Worm (Caenorhabditis elegans): ENCODE results near the gene bigr-1.

The bigr-1 gene

ce11 chrII:11200234-11200755 is 18.8 kb downstream of the bigr-1 start:
- TF ChIP-seq W03F9.2 (tag; optimal IDR thresholded peaks at IDR 0.05) (no peak), dao-5 (tag; optimal IDR thresholded peaks at IDR 0.05) (no peak)

- no peak for TF ChIP-seq dao-5 (tag; optimal IDR thresholded peaks at IDR 0.05)
Observed at ce11 chrII:11202581-11203271, 21.3 kb downstream of the bigr-1 start, which contains the start of gene srap-1. TSS of gene srap-1 (plus strand) at chrII:11203221.

ce11 chrII:11204731-11205130 is 23.3 kb downstream of the bigr-1 start:
- TF ChIP-seq him-1 (tag; optimal IDR thresholded peaks at IDR 0.05) (no peak), dao-5 (tag; optimal IDR thresholded peaks at IDR 0.05) (no peak), W03F9.2 (tag; optimal IDR thresholded peaks at IDR 0.05) (no peak)

- TF ChIP-seq W03F9.2 (tag; optimal IDR thresholded peaks at IDR 0.05) (no peak), him-1 (tag; optimal IDR thresholded peaks at IDR 0.05) (no peak), dao-5 (tag; optimal IDR thresholded peaks at IDR 0.05) (no peak)
Observed at ce11 chrII:11205783-11206182, 24.3 kb downstream of the bigr-1 start.

ce11 chrII:11221771-11222355 is 40.4 kb downstream of the bigr-1 start, which contains the start of gene plpr-1:
TSS of gene plpr-1 (plus strand) at chrII:11222305.
- TF ChIP-seq W03F9.2 (tag; optimal IDR thresholded peaks at IDR 0.05) (no peak), dao-5 (tag; optimal IDR thresholded peaks at IDR 0.05) (no peak), him-1 (tag; optimal IDR thresholded peaks at IDR 0.05) (no peak)

ce11 chrII:11224045-11224481 is 42.6 kb downstream of the bigr-1 start:
- TF ChIP-seq dao-5 (tag; optimal IDR thresholded peaks at IDR 0.05) (no peak), him-1 (tag; optimal IDR thresholded peaks at IDR 0.05) (peak; percentile 28), W03F9.2 (tag; optimal IDR thresholded peaks at IDR 0.05) (peak; percentile 60)

- TF ChIP-seq him-1 (tag; optimal IDR thresholded peaks at IDR 0.05) (no peak), dao-5 (tag; optimal IDR thresholded peaks at IDR 0.05) (no peak), W03F9.2 (tag; optimal IDR thresholded peaks at IDR 0.05) (no peak)
Observed at ce11 chrII:11226379-11226778, 44.9 kb downstream of the bigr-1 start, which contains the start of gene T06D8.2. TSS of gene T06D8.2 (plus strand) at chrII:11226679.
